Fruit fly (Drosophila melanogaster): Measurements from ENCODE around the gene Gr77a.

Gene Gr77a

dm6 chr3L:20730323-20731238, 8.6 kb downstream of the Gr77a start, which contains the start of gene CG13252 (continued):
- TF ChIP-seq CG1602 (GFP tag; optimal IDR thresholded peaks at IDR 0.05) (no peak), CG4328 (GFP tag; optimal IDR thresholded peaks at IDR 0.05) (peak; percentile 25), Jarid2 (GFP tag; optimal IDR thresholded peaks at IDR 0.05) (peak; percentile 79), odd (GFP tag; optimal IDR thresholded peaks at IDR 0.05) (peak; percentile 59), dati (GFP tag; IDR thresholded peaks at IDR 0.05) (no peak), CG30431 (GFP tag; optimal IDR thresholded peaks at IDR 0.05) (no peak), CG42726 (GFP tag; IDR thresholded peaks at IDR 0.05; ENCODE audit: partially characterized antibody) (no peak), GATAe (GFP tag; conservative IDR thresholded peaks at IDR 0.05) (peak; percentile 16; the same call in 1 of the 2 replicates), CG11398 (GFP tag; optimal IDR thresholded peaks at IDR 0.05) (no peak), Ets65A (GFP tag) (peak; percentile 89), mld (GFP tag; IDR thresholded peaks at IDR 0.05; ENCODE audit: partially characterized antibody) (no peak), CG6254 (GFP tag; optimal IDR thresholded peaks at IDR 0.05) (no peak), Rfx (GFP tag; IDR thresholded peaks at IDR 0.05) (peak; percentile 39; the same call in 1 of the 2 replicates), CG3726 (GFP tag; IDR thresholded peaks at IDR 0.05) (no peak), CG4424 (GFP tag; optimal IDR thresholded peaks at IDR 0.05) (no peak), CG6791 (GFP tag; IDR thresholded peaks at IDR 0.05; ENCODE audit: partially characterized antibody) (no peak), CG7372 (GFP tag; IDR thresholded peaks at IDR 0.05) (no peak), Mad (GFP tag; optimal IDR thresholded peaks at IDR 0.05) (peak; percentile 27), tna (GFP tag; IDR thresholded peaks at IDR 0.05; ENCODE audit: partially characterized antibody) (no peak; the same call in 1 of the 2 replicates), CG16779 (GFP tag; IDR thresholded peaks at IDR 0.05) (no peak), CG1233 (GFP tag; optimal IDR thresholded peaks at IDR 0.05) (peak; percentile 24), CG7357 (GFP tag; IDR thresholded peaks at IDR 0.05) (no peak), MTF-1 (GFP tag; optimal IDR thresholded peaks at IDR 0.05; ENCODE audit: borderline replicate concordance) (peak; percentile 29), NC2β (GFP tag; optimal IDR thresholded peaks at IDR 0.05) (no peak), Med (GFP tag) (peak; percentile 85), yki (optimal IDR thresholded peaks at IDR 0.05) (peak; percentile 39), CG7963 (GFP tag; IDR thresholded peaks at IDR 0.05; ENCODE audit: partially characterized antibody) (no peak), CG10565 (GFP tag; optimal IDR thresholded peaks at IDR 0.05) (no peak), CG6654 (GFP tag; optimal IDR thresholded peaks at IDR 0.05) (no peak), inv (GFP tag; IDR thresholded peaks at IDR 0.05; ENCODE audit: partially characterized antibody) (no peak), CG9932 (GFP tag; IDR thresholded peaks at IDR 0.05) (peak; percentile 11; the same call in 1 of the 2 replicates), CG31224 (GFP tag; IDR thresholded peaks at IDR 0.05) (no peak), CG13894 (tag; optimal IDR thresholded peaks at IDR 0.05) (no peak), Fer1 (GFP tag; optimal IDR thresholded peaks at IDR 0.05) (peak; percentile 4), lilli (GFP tag; optimal IDR thresholded peaks at IDR 0.05) (no peak), lab (GFP tag; optimal IDR thresholded peaks at IDR 0.05) (peak; percentile 47), CG9437 (GFP tag; optimal IDR thresholded peaks at IDR 0.05) (no peak), CG4707 (GFP tag; optimal IDR thresholded peaks at IDR 0.05) (peak; percentile 40), Hand (GFP tag; optimal IDR thresholded peaks at IDR 0.05) (no peak), CG18011 (GFP tag; optimal IDR thresholded peaks at IDR 0.05) (no peak), CG14014 (GFP tag; IDR thresholded peaks at IDR 0.05) (peak; percentile 42; the same call in 1 of the 2 replicates), Oaz (GFP tag; IDR thresholded peaks at IDR 0.05) (no peak), CG1603 (tag; optimal IDR thresholded peaks at IDR 0.05) (peak; percentile 37), Dref (GFP tag; IDR thresholded peaks at IDR 0.05) (no peak), Meics (GFP tag; optimal IDR thresholded peaks at IDR 0.05) (peak; percentile 44), trem (tag; optimal IDR thresholded peaks at IDR 0.05) (no peak), CG15269 (tag; optimal IDR thresholded peaks at IDR 0.05) (peak; percentile 24), HLH54F (GFP tag; optimal IDR thresholded peaks at IDR 0.05) (no peak)
